Worm (Caenorhabditis elegans) whole organism, L4 larva: ENCODE measurements around the gene copg-1.
A peak's percentile ranks its signal among the peaks of the same experiment; 100 is the strongest.

ENCODE experiments used
- D1046.2 ChIP-seq: fragments of 200-800 bp; sonication (Bioruptor generic); IDR thresholded peaks from 2 replicates; pipeline ENCODE4 v1.3.6; 2022; ENCODE audit warnings: missing genetic modification characterization, missing compliant biosample characterization
- F37D6.2 ChIP-seq: sonication (generic microtip); optimal IDR thresholded peaks from 2 replicates; lab custom pipeline; 2016; ENCODE audit warnings: mild to moderate bottlenecking, missing genetic modification characterization, missing compliant biosample characterization
- F49E8.2 ChIP-seq: sonication (generic microtip); optimal IDR thresholded peaks from 2 replicates; lab custom pipeline; 2016; ENCODE audit warnings: missing compliant biosample characterization, mild to moderate bottlenecking, missing genetic modification characterization, borderline replicate concordance
- T20F7.1 ChIP-seq: fragments of 200-800 bp; sonication (Bioruptor generic); optimal IDR thresholded peaks from 2 replicates; lab custom pipeline; 2018; ENCODE audit warnings: mild to moderate bottlenecking, missing genetic modification characterization, missing compliant biosample characterization
- ZK337.2 ChIP-seq: fragments of 200-800 bp; sonication (Bioruptor generic); IDR thresholded peaks from 2 replicates; pipeline ENCODE4 v1.3.6; 2022; ENCODE audit warnings: missing genetic modification reagents, missing genetic modification characterization, missing compliant biosample characterization
- aha-1 ChIP-seq: fragments of 150-350 bp; peaks from one replicate; lab custom pipeline; 2014; ENCODE audit warnings: missing biosample characterization, missing genetic modification characterization
- aly-2 ChIP-seq: sonication (generic microtip); optimal IDR thresholded peaks from 2 replicates; lab custom pipeline; 2018; ENCODE audit warnings: missing biosample characterization, missing genetic modification characterization
- arid-1 ChIP-seq: fragments of 200-800 bp; sonication (Bioruptor generic); conservative IDR thresholded peaks from 2 replicates; pipeline ENCODE4 v1.3.6; 2022; ENCODE audit warnings: missing genetic modification reagents, missing genetic modification characterization, missing compliant biosample characterization
- attf-4 ChIP-seq: sonication (generic microtip); optimal IDR thresholded peaks from 3 replicates; lab custom pipeline; 2017; ENCODE audit warnings: missing biosample characterization, missing genetic modification characterization
- ceh-20 ChIP-seq: fragments of 200-800 bp; sonication (Bioruptor generic); IDR thresholded peaks from 2 replicates; pipeline ENCODE4 v1.3.6; 2022; ENCODE audit warnings: missing genetic modification reagents, missing genetic modification characterization, missing compliant biosample characterization
- ceh-28 ChIP-seq: fragments of 150-350 bp; optimal IDR thresholded peaks from 2 replicates; lab custom pipeline; 2014; ENCODE audit warnings: missing biosample characterization, missing genetic modification reagents, missing genetic modification characterization
- ceh-32 ChIP-seq: sonication (generic microtip); optimal IDR thresholded peaks from 2 replicates; lab custom pipeline; 2016; ENCODE audit warnings: mild to moderate bottlenecking, missing genetic modification characterization, missing compliant biosample characterization; ENCODE audit not compliant: poor library complexity
- ceh-82 ChIP-seq: sonication (generic microtip); optimal IDR thresholded peaks from 2 replicates; lab custom pipeline; 2017; ENCODE audit warnings: missing biosample characterization, missing genetic modification characterization
- ces-1 ChIP-seq: fragments of 150-350 bp; sonication (generic microtip); optimal IDR thresholded peaks from 4 replicates; lab custom pipeline; 2014; ENCODE audit warnings: missing biosample characterization, missing genetic modification reagents, missing genetic modification characterization
- daf-12 ChIP-seq: fragments of 150-350 bp; optimal IDR thresholded peaks from 2 replicates; lab custom pipeline; 2014; ENCODE audit warnings: missing biosample characterization, missing genetic modification reagents, missing genetic modification characterization
- daf-16 ChIP-seq, 3 experiments: sonication (generic microtip); optimal IDR thresholded peaks; 2 replicates each; lab custom pipeline; 2016 to 2017; ENCODE audit warnings: missing genetic modification characterization in 3 of 3, missing genetic modification reagents in 3 of 3, mild to moderate bottlenecking in 2 of 3, missing compliant biosample characterization in 2 of 3, missing biosample characterization in 1 of 3, moderate library complexity in 1 of 3
- dpl-1 ChIP-seq: fragments of 150-350 bp; optimal IDR thresholded peaks from 2 replicates; lab custom pipeline; 2014; ENCODE audit warnings: missing biosample characterization, missing genetic modification reagents, missing genetic modification characterization
- duxl-1 ChIP-seq: sonication (generic microtip); optimal IDR thresholded peaks from 2 replicates; lab custom pipeline; 2016; ENCODE audit warnings: mild to moderate bottlenecking, missing genetic modification characterization, moderate library complexity, missing compliant biosample characterization; ENCODE audit not compliant: poor library complexity
- dve-1 ChIP-seq: sonication (generic microtip); optimal IDR thresholded peaks from 2 replicates; lab custom pipeline; 2017; ENCODE audit warnings: antibody characterized with exemption, mild to moderate bottlenecking, missing genetic modification characterization, missing compliant biosample characterization; ENCODE audit not compliant: insufficient read depth
- egl-43 ChIP-seq: fragments of 200-800 bp; sonication (Bioruptor generic); IDR thresholded peaks from 2 replicates; pipeline ENCODE4 v1.3.6; 2022; ENCODE audit warnings: missing genetic modification reagents, missing genetic modification characterization, missing compliant biosample characterization
- fkh-10 ChIP-seq: fragments of 150-350 bp; optimal IDR thresholded peaks from 2 replicates; lab custom pipeline; 2014; ENCODE audit warnings: missing biosample characterization, missing genetic modification reagents, missing genetic modification characterization
- fos-1 ChIP-seq: fragments of 150-350 bp; optimal IDR thresholded peaks from 2 replicates; lab custom pipeline; 2014; ENCODE audit warnings: missing biosample characterization, missing genetic modification characterization
- hlh-30 ChIP-seq: sonication (generic microtip); optimal IDR thresholded peaks from 2 replicates; lab custom pipeline; 2017; ENCODE audit warnings: antibody characterized with exemption, mild to moderate bottlenecking, missing genetic modification characterization, missing compliant biosample characterization; ENCODE audit not compliant: insufficient read depth
- hmg-1.1 ChIP-seq: fragments of 200-800 bp; sonication (Bioruptor generic); IDR thresholded peaks from 2 replicates; pipeline ENCODE4 v1.3.6; 2022; ENCODE audit warnings: missing genetic modification reagents, missing genetic modification characterization, missing compliant biosample characterization
- jun-1 ChIP-seq: fragments of 150-350 bp; optimal IDR thresholded peaks from 2 replicates; lab custom pipeline; 2014; ENCODE audit warnings: missing biosample characterization, missing genetic modification reagents, missing genetic modification characterization
- lin-15B ChIP-seq: fragments of 150-350 bp; sonication (generic microtip); optimal IDR thresholded peaks from 3 replicates; lab custom pipeline; 2014; ENCODE audit warnings: missing biosample characterization, missing genetic modification characterization
- lir-3 ChIP-seq: sonication (generic microtip); optimal IDR thresholded peaks from 2 replicates; lab custom pipeline; 2016; ENCODE audit warnings: mild to moderate bottlenecking, missing genetic modification characterization, missing compliant biosample characterization
- madf-5 ChIP-seq, 2 experiments: fragments of 200-800 bp; sonication (Bioruptor generic); IDR thresholded peaks; 2 replicates each; pipeline ENCODE4 v1.3.6; 2022; ENCODE audit warnings: missing compliant biosample characterization in 2 of 2, missing genetic modification characterization in 2 of 2
- madf-9 ChIP-seq: fragments of 200-800 bp; sonication (Bioruptor generic); conservative IDR thresholded peaks from 2 replicates; pipeline ENCODE4 v1.3.6; 2022; ENCODE audit warnings: missing genetic modification reagents, missing genetic modification characterization, missing compliant biosample characterization
- mdl-1 ChIP-seq, 2 experiments: fragments of 150-350 bp in 1 of 2; sonication (generic microtip) in 1 of 2; optimal IDR thresholded peaks; 2 replicates each; lab custom pipeline; 2014 to 2017; ENCODE audit warnings: missing biosample characterization in 2 of 2, missing genetic modification characterization in 2 of 2
- mep-1 ChIP-seq: fragments of 150-350 bp; sonication (generic microtip); optimal IDR thresholded peaks from 3 replicates; lab custom pipeline; 2014; ENCODE audit warnings: missing biosample characterization, missing genetic modification characterization
- mxl-3 ChIP-seq: fragments of 200-800 bp; sonication (Bioruptor generic); optimal IDR thresholded peaks from 2 replicates; lab custom pipeline; 2018; ENCODE audit warnings: mild to moderate bottlenecking, missing genetic modification characterization, missing compliant biosample characterization
- nhr-10 ChIP-seq: fragments of 150-350 bp; optimal IDR thresholded peaks from 2 replicates; lab custom pipeline; 2014; ENCODE audit warnings: missing biosample characterization, missing genetic modification characterization
- nhr-11 ChIP-seq: fragments of 150-350 bp; optimal IDR thresholded peaks from 2 replicates; lab custom pipeline; 2014; ENCODE audit warnings: missing biosample characterization, missing genetic modification characterization
- nhr-111 ChIP-seq: fragments of 200-800 bp; sonication (Bioruptor generic); optimal IDR thresholded peaks from 2 replicates; lab custom pipeline; 2018; ENCODE audit warnings: mild to moderate bottlenecking, missing genetic modification characterization, missing compliant biosample characterization
- nhr-42 ChIP-seq: fragments of 200-800 bp; sonication (Bioruptor generic); IDR thresholded peaks from 2 replicates; pipeline ENCODE4 v1.3.6; 2022; ENCODE audit warnings: missing genetic modification characterization, missing compliant biosample characterization
- nhr-48 ChIP-seq: sonication (generic microtip); optimal IDR thresholded peaks from 2 replicates; lab custom pipeline; 2016; ENCODE audit warnings: mild to moderate bottlenecking, missing genetic modification characterization, missing compliant biosample characterization
- pha-4 ChIP-seq, 2 experiments: fragments of 150-350 bp in 1 of 2; fragments of 200-800 bp in 1 of 2; sonication (Bioruptor generic) in 1 of 2; IDR thresholded peaks in 1 of 2; optimal IDR thresholded peaks in 1 of 2; 2 replicates each; pipeline versions ENCODE4 v1.3.6 to Lab custom; 2014 to 2022; ENCODE audit warnings: missing genetic modification characterization in 2 of 2, missing genetic modification reagents in 2 of 2, missing biosample characterization in 1 of 2, missing compliant biosample characterization in 1 of 2
- php-3 ChIP-seq: fragments of 200-800 bp; sonication (Bioruptor generic); IDR thresholded peaks from 2 replicates; pipeline ENCODE4 v1.3.6; 2022; ENCODE audit warnings: missing genetic modification reagents, missing genetic modification characterization, missing compliant biosample characterization
- rbr-2 ChIP-seq: sonication (generic microtip); optimal IDR thresholded peaks from 2 replicates; lab custom pipeline; 2016; ENCODE audit warnings: missing genotype, missing genetic modification characterization, missing compliant biosample characterization
- saeg-2 ChIP-seq: fragments of 200-800 bp; sonication (Bioruptor generic); IDR thresholded peaks from 2 replicates; pipeline ENCODE4 v1.3.6; 2022; ENCODE audit warnings: missing genetic modification reagents, missing genetic modification characterization, missing compliant biosample characterization
- sdz-12 ChIP-seq: fragments of 200-800 bp; sonication (Bioruptor generic); optimal IDR thresholded peaks from 2 replicates; lab custom pipeline; 2018; ENCODE audit warnings: mild to moderate bottlenecking, missing genetic modification characterization, missing compliant biosample characterization
- set-16 ChIP-seq: fragments of 200-800 bp; sonication (Bioruptor generic); IDR thresholded peaks from 2 replicates; pipeline ENCODE4 v1.3.6; 2022; ENCODE audit warnings: missing genetic modification reagents, missing genetic modification characterization, missing compliant biosample characterization
- spr-1 ChIP-seq: sonication (generic microtip); optimal IDR thresholded peaks from 2 replicates; lab custom pipeline; 2016; ENCODE audit warnings: mild to moderate bottlenecking, missing genetic modification characterization, missing compliant biosample characterization
- spr-3 ChIP-seq: fragments of 200-800 bp; sonication (Bioruptor generic); optimal IDR thresholded peaks from 2 replicates; lab custom pipeline; 2018; ENCODE audit warnings: mild to moderate bottlenecking, missing genetic modification characterization, missing compliant biosample characterization
- tag-97 ChIP-seq: fragments of 200-800 bp; sonication (Bioruptor generic); IDR thresholded peaks from 2 replicates; pipeline ENCODE4 v1.3.6; 2022; ENCODE audit warnings: missing genetic modification characterization, missing compliant biosample characterization
- unc-130 ChIP-seq: sonication (generic microtip); optimal IDR thresholded peaks from 2 replicates; lab custom pipeline; 2016; ENCODE audit warnings: missing genetic modification reagents, missing genetic modification characterization, missing compliant biosample characterization
- unc-39 ChIP-seq: sonication (generic microtip); optimal IDR thresholded peaks from 2 replicates; lab custom pipeline; 2017; ENCODE audit warnings: missing biosample characterization, missing genetic modification characterization
- zfp-2 ChIP-seq: sonication (generic microtip); optimal IDR thresholded peaks from 2 replicates; lab custom pipeline; 2016; ENCODE audit warnings: mild to moderate bottlenecking, missing genetic modification characterization, missing compliant biosample characterization
- zip-2 ChIP-seq: fragments of 150-350 bp; optimal IDR thresholded peaks from 2 replicates; lab custom pipeline; 2014; ENCODE audit warnings: missing biosample characterization, missing genetic modification characterization

The copg-1 gene

ce11 chrIV:10151439-10151997, at the start of gene copg-1:
Gene copg-1, plus strand, starts transcription at chrIV:10151947.
- TF ChIP-seq madf-9 (GFP tag; lab: Robert Waterston, UW) (no peak), mxl-3 (GFP tag; lab: Kevin White, UChicago) (peak; percentile 11), hlh-30 (tag; lab: Kevin White, UChicago) (peak; percentile 80), dve-1 (tag; lab: Kevin White, UChicago) (peak; percentile 39), aha-1 (peak; percentile 74), nhr-42 (GFP tag; lab: Robert Waterston, UW) (no peak), ces-1 (GFP tag; lab: Kevin White, UChicago) (peak; percentile 55), lin-15B (tag; lab: Kevin White, UChicago) (no peak), ZK337.2 (GFP tag; lab: Robert Waterston, UW) (no peak), unc-39 (tag; lab: Kevin White, UChicago) (no peak), madf-5 (GFP tag; IDR thresholded peaks at IDR 0.05; lab: Robert Waterston, UW) (no peak), mdl-1 (tag; optimal IDR thresholded peaks at IDR 0.05; lab: Kevin White, UChicago) (peak in 1 of 2 experiments; percentile 9), nhr-10 (tag; lab: Kevin White, UChicago) (no peak), daf-16 (GFP tag; optimal IDR thresholded peaks at IDR 0.05; lab: Kevin White, UChicago) (no peak), daf-16 (tag; optimal IDR thresholded peaks at IDR 0.05; lab: Kevin White, UChicago) (no peak), egl-43 (GFP tag; lab: Robert Waterston, UW) (no peak), nhr-11 (tag; lab: Kevin White, UChicago) (no peak), php-3 (no peak), nhr-48 (no peak), aly-2 (tag; lab: Kevin White, UChicago) (no peak), set-16 (GFP tag; lab: Robert Waterston, UW) (no peak), spr-3 (GFP tag; lab: Kevin White, UChicago) (no peak), pha-4 (GFP tag; IDR thresholded peaks at IDR 0.05; lab: Robert Waterston, UW) (no peak), pha-4 (tag; optimal IDR thresholded peaks at IDR 0.05; lab: Kevin White, UChicago) (no peak), ceh-82 (tag; lab: Kevin White, UChicago) (no peak), duxl-1 (tag; lab: Kevin White, UChicago) (no peak), F37D6.2 (tag; lab: Kevin White, UChicago) (no peak), nhr-111 (GFP tag; lab: Kevin White, UChicago) (no peak), mep-1 (tag; lab: Kevin White, UChicago) (peak; percentile 42), hmg-1.1 (GFP tag; lab: Robert Waterston, UW) (no peak), spr-1 (tag; lab: Kevin White, UChicago) (no peak), D1046.2 (GFP tag; lab: Robert Waterston, UW) (no peak), T20F7.1 (GFP tag; lab: Kevin White, UChicago) (peak; percentile 52), zip-2 (tag; lab: Kevin White, UChicago) (no peak), zfp-2 (tag; lab: Kevin White, UChicago) (no peak), lir-3 (no peak), ceh-28 (tag; lab: Kevin White, UChicago) (no peak), fos-1 (tag; lab: Kevin White, UChicago) (no peak), sdz-12 (GFP tag; lab: Kevin White, UChicago) (no peak), attf-4 (tag; lab: Kevin White, UChicago) (no peak), tag-97 (no peak), dpl-1 (GFP tag; lab: Kevin White, UChicago) (peak; percentile 55), jun-1 (tag; lab: Kevin White, UChicago) (no peak), ceh-20 (GFP tag; lab: Robert Waterston, UW) (no peak), F49E8.2 (tag; lab: Kevin White, UChicago) (no peak), daf-12 (no peak), saeg-2 (GFP tag; lab: Robert Waterston, UW) (no peak), arid-1 (GFP tag; lab: Robert Waterston, UW) (no peak), ceh-32 (tag; lab: Kevin White, UChicago) (no peak), rbr-2 (peak; percentile 19), fkh-10 (peak; percentile 13), unc-130 (GFP tag; lab: Kevin White, UChicago) (no peak)
